Worm (Caenorhabditis elegans): ENCODE results near the gene eat-20.

Gene eat-20

DNA sequence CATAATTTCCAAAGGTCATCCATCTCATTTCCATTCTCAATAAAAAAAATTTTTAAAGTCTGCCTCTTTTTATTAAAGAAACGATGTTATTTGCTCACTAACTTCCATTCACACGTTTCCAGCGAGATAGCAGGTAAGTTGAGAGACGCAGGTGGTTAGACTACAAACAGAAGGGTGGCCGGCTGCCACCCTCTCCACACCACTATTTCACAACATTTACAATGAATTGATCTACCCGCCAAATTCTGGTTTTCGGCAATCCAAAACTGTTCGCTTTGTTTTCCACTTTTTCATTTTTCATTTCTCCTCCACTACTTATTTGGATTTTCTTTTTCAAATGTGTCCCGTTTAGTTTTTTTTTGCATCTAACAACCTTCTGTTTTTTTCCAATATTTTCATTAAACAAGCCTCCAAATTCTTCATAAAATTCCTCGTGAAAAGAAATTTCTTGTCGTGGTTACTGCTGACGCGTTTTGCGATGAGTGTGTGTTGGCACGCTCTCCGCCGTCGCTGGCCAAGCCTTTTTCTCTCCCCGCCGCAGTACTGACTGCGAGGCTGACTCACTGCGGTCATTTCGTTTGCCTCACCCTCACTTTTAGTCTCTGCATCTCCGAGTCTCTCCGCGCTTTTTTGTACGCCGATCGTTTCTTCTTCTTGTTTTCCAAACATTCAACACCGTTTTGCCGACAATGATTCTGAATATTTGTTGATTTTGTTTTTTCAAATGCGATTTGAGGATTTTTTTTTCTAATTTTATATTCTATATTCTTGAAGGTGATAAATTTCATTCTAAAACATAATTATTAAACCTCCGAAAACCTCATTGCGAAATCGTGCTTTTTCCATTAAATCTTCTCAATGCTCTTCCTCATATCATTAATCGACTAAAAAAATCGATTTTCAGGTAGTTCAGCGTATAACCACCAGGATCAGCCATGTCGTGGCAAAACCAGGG, 58.5 kb downstream of the eat-20 start, which contains the start of gene dyn-1 (continued):
- TF ChIP-seq madf-3 (GFP tag; IDR thresholded peaks at IDR 0.05): peak; percentile 64; the same call in 1 of the 2 replicates
- no peak for TF ChIP-seq dpl-1 (GFP tag; optimal IDR thresholded peaks at IDR 0.05)
- peak; percentile 47 for TF ChIP-seq atf-7 (tag; optimal IDR thresholded peaks at IDR 0.05)
- no peak for TF ChIP-seq F10E7.11 (tag; optimal IDR thresholded peaks at IDR 0.05)
- TF ChIP-seq gei-17 (GFP tag; optimal IDR thresholded peaks at IDR 0.05): peak; percentile 61
- TF ChIP-seq F22D6.2 (tag; optimal IDR thresholded peaks at IDR 0.05): no peak
- no peak for TF ChIP-seq rec-8 (tag; optimal IDR thresholded peaks at IDR 0.05)
- TF ChIP-seq cebp-2 (GFP tag; IDR thresholded peaks at IDR 0.05): no peak
- TF ChIP-seq madf-8 (GFP tag; conservative IDR thresholded peaks at IDR 0.05): no peak
- TF ChIP-seq him-1 (tag; optimal IDR thresholded peaks at IDR 0.05): no peak
- 0 out of 2 replicates have a peak, but pooled peaks have one; percentile 13 for TF ChIP-seq lin-26 (GFP tag; IDR thresholded peaks at IDR 0.05)
- no peak for TF ChIP-seq ama-1 (optimal IDR thresholded peaks at IDR 0.05)
- TF ChIP-seq ama-1 (GFP tag; optimal IDR thresholded peaks at IDR 0.05): peak in 1 of 2 experiments; percentile 2
- TF ChIP-seq dpff-1 (tag; optimal IDR thresholded peaks at IDR 0.05): no peak
- peak; percentile 7 for TF ChIP-seq ztf-3 (GFP tag; optimal IDR thresholded peaks at IDR 0.05)
- TF ChIP-seq F49E8.2 (tag; optimal IDR thresholded peaks at IDR 0.05; ENCODE audit: insufficient read depth): no peak
- TF ChIP-seq F52B5.7 (tag; optimal IDR thresholded peaks at IDR 0.05): no peak
- TF ChIP-seq nhr-80 (tag; optimal IDR thresholded peaks at IDR 0.05): peak; percentile 95
- no peak for TF ChIP-seq bed-2 (GFP tag; IDR thresholded peaks at IDR 0.05)
- TF ChIP-seq madf-6 (GFP tag; IDR thresholded peaks at IDR 0.05): no peak; the same call in 1 of the 2 replicates
- no peak for TF ChIP-seq rcor-1 (GFP tag; IDR thresholded peaks at IDR 0.05)
- peak; percentile 87 for TF ChIP-seq attf-5 (GFP tag; optimal IDR thresholded peaks at IDR 0.05)
- no peak for TF ChIP-seq lsy-27 (tag; optimal IDR thresholded peaks at IDR 0.05; ENCODE audit: borderline replicate concordance, insufficient read depth)
- no peak for TF ChIP-seq ceh-40 (GFP tag; IDR thresholded peaks at IDR 0.05)
- peak; percentile 76 for TF ChIP-seq ztf-26 (tag; optimal IDR thresholded peaks at IDR 0.05)
- TF ChIP-seq ceh-27 (GFP tag; optimal IDR thresholded peaks at IDR 0.05): peak; percentile 3
- TF ChIP-seq lin-54 (GFP tag; optimal IDR thresholded peaks at IDR 0.05): no peak
- no peak; the same call in none of the 2 replicates for TF ChIP-seq dox-1 (GFP tag; IDR thresholded peaks at IDR 0.05)
- no peak for TF ChIP-seq Y53G8AR.9 (GFP tag; conservative IDR thresholded peaks at IDR 0.05)
- TF ChIP-seq sea-2 (GFP tag; IDR thresholded peaks at IDR 0.05): no peak
- TF ChIP-seq nfyb-1 (GFP tag; IDR thresholded peaks at IDR 0.05): no peak; the same call in 1 of the 2 replicates
- TF ChIP-seq zfh-2 (GFP tag; conservative IDR thresholded peaks at IDR 0.05): peak; percentile 92
- no peak for TF ChIP-seq F39B2.1 (GFP tag; IDR thresholded peaks at IDR 0.05)
- no peak for TF ChIP-seq snpc-4 (GFP tag; optimal IDR thresholded peaks at IDR 0.05)
- TF ChIP-seq snpc-4 (tag; optimal IDR thresholded peaks at IDR 0.05): peak in 3 of 4 experiments; percentile 39 to 46 (median 40)
- no peak for TF ChIP-seq D2030.7 (GFP tag; IDR thresholded peaks at IDR 0.05)
- TF ChIP-seq hmg-20 (GFP tag; IDR thresholded peaks at IDR 0.05): no peak
- TF ChIP-seq egrh-3 (GFP tag; IDR thresholded peaks at IDR 0.05): peak; percentile 39
- peak; percentile 57; the same call in 1 of the 2 replicates for TF ChIP-seq hmg-1.2 (GFP tag; IDR thresholded peaks at IDR 0.05)
- no peak for TF ChIP-seq aptf-3 (GFP tag; IDR thresholded peaks at IDR 0.05)
- no peak for TF ChIP-seq ceh-91 (GFP tag; IDR thresholded peaks at IDR 0.05)
- peak; percentile 49; the same call in 1 of the 2 replicates for TF ChIP-seq B0336.3 (GFP tag; IDR thresholded peaks at IDR 0.05)
- TF ChIP-seq madf-10 (tag; optimal IDR thresholded peaks at IDR 0.05): peak; percentile 39
- TF ChIP-seq K12H6.12 (tag; optimal IDR thresholded peaks at IDR 0.05): peak; percentile 36
- TF ChIP-seq B0019.2 (GFP tag; conservative IDR thresholded peaks at IDR 0.05): no peak
- TF ChIP-seq ztf-25 (GFP tag; IDR thresholded peaks at IDR 0.05): no peak
- no peak for TF ChIP-seq let-526 (GFP tag; IDR thresholded peaks at IDR 0.05)
